Fruit fly (Drosophila melanogaster) whole organism, embryonic: ENCODE data around the gene CG42823.

Experiments used
- Awh ChIP-seq: fragments of 200-800 bp; sonication (Bioruptor generic); IDR thresholded peaks from 2 replicates; pipeline ENCODE4, ENCODE4 v1.3.6; 2022; ENCODE audit warnings: missing biosample characterization, missing genetic modification characterization
- CG10274 ChIP-seq: fragments of 200-800 bp; sonication (Bioruptor generic); optimal IDR thresholded peaks from 3 replicates; lab custom pipeline; 2017; ENCODE audit warnings: missing biosample characterization, mild to moderate bottlenecking, missing genetic modification characterization
- CG10431 ChIP-seq: fragments of 200-800 bp; sonication (Bioruptor generic); optimal IDR thresholded peaks from 3 replicates; lab custom pipeline; 2018; ENCODE audit warnings: missing biosample characterization, mild to moderate bottlenecking, missing genetic modification characterization
- CG11504 ChIP-seq: fragments of 200-800 bp; sonication (Bioruptor generic); optimal IDR thresholded peaks from 3 replicates; lab custom pipeline; 2019; ENCODE audit warnings: missing biosample characterization, mild to moderate bottlenecking, missing genetic modification characterization, moderate library complexity
- CG11696 ChIP-seq: fragments of 200-800 bp; sonication (Bioruptor generic); IDR thresholded peaks from 2 replicates; pipeline ENCODE4 v1.3.6; 2022; ENCODE audit warnings: missing biosample characterization, missing genetic modification characterization
- CG12155 ChIP-seq: fragments of 200-800 bp; sonication (Bioruptor generic); optimal IDR thresholded peaks from 3 replicates; lab custom pipeline; 2016; ENCODE audit warnings: missing biosample characterization, missing genetic modification characterization
- CG15514 ChIP-seq: fragments of 200-800 bp; sonication (Bioruptor generic); optimal IDR thresholded peaks from 3 replicates; lab custom pipeline; 2017; ENCODE audit warnings: missing biosample characterization, missing genetic modification characterization, mild to moderate bottlenecking, moderate library complexity, missing genetic modification reagents
- CG16779 ChIP-seq: fragments of 200-800 bp; sonication (Bioruptor generic); IDR thresholded peaks from 2 replicates; pipeline ENCODE4 v1.3.6; 2022; ENCODE audit warnings: missing biosample characterization, missing genetic modification characterization
- CG16813 ChIP-seq: fragments of 200-800 bp; sonication (Bioruptor generic); IDR thresholded peaks from 3 replicates; pipeline ENCODE4 v1.3.6; 2022; ENCODE audit warnings: missing biosample characterization, missing genetic modification characterization; ENCODE audit not compliant: partially characterized antibody
- CG18619 ChIP-seq: fragments of 200-800 bp; sonication (Bioruptor generic); optimal IDR thresholded peaks from 3 replicates; lab custom pipeline; 2017; ENCODE audit warnings: missing biosample characterization, mild to moderate bottlenecking, missing genetic modification characterization
- CG2129 ChIP-seq: fragments of 200-800 bp; sonication (Bioruptor generic); IDR thresholded peaks from 2 replicates; pipeline ENCODE4 v1.3.6; 2022; ENCODE audit warnings: missing biosample characterization, missing genetic modification characterization; ENCODE audit not compliant: partially characterized antibody
- CG31388 ChIP-seq: fragments of 200-800 bp; sonication (Bioruptor generic); optimal IDR thresholded peaks from 2 replicates; lab custom pipeline; 2016; ENCODE audit warnings: missing biosample characterization, missing genetic modification characterization
- CG32532 ChIP-seq: fragments of 200-800 bp; sonication (Bioruptor generic); IDR thresholded peaks from 2 replicates; pipeline ENCODE4 v1.3.6; 2022; ENCODE audit warnings: missing biosample characterization, missing genetic modification characterization
- CG4617 ChIP-seq: fragments of 200-800 bp; sonication (Bioruptor generic); optimal IDR thresholded peaks from 3 replicates; lab custom pipeline; 2016; ENCODE audit warnings: missing biosample characterization, missing genetic modification characterization, borderline replicate concordance
- CG6254 ChIP-seq: fragments of 200-800 bp; sonication (Bioruptor generic); optimal IDR thresholded peaks from 3 replicates; lab custom pipeline; 2017; ENCODE audit warnings: mild to moderate bottlenecking, missing biosample characterization, missing genetic modification reagents, missing genetic modification characterization
- CG7928 ChIP-seq: fragments of 200-800 bp; sonication (Bioruptor generic); optimal IDR thresholded peaks from 2 replicates; lab custom pipeline; 2017; ENCODE audit warnings: missing biosample characterization, mild to moderate bottlenecking, missing genetic modification characterization
- CG8290 ChIP-seq, 3 experiments: fragments of 200-800 bp; sonication (Bioruptor generic); optimal IDR thresholded peaks; 2 replicates each; lab custom pipeline; 2016 to 2019; ENCODE audit warnings: missing biosample characterization in 3 of 3, missing genetic modification characterization in 3 of 3, mild to moderate bottlenecking in 2 of 3, moderate library complexity in 1 of 3
- CG8944 ChIP-seq: fragments of 200-800 bp; sonication (Bioruptor generic); optimal IDR thresholded peaks from 3 replicates; lab custom pipeline; 2016; ENCODE audit warnings: missing biosample characterization, missing genetic modification characterization
- CG9797 ChIP-seq: fragments of 200-800 bp; sonication (Bioruptor generic); optimal IDR thresholded peaks from 3 replicates; lab custom pipeline; 2018; ENCODE audit warnings: missing biosample characterization, mild to moderate bottlenecking, missing genetic modification characterization
- D ChIP-seq, 2 experiments: fragments of 200-800 bp in 1 of 2; fragments of >200 bp in 1 of 2; sonication (Bioruptor generic) in 1 of 2; optimal IDR thresholded peaks; 2 replicates in 1 of 2; 3 replicates in 1 of 2; lab custom pipeline; 2017; ENCODE audit warnings: mild to moderate bottlenecking in 1 of 2, missing biosample characterization in 1 of 2, missing genetic modification characterization in 1 of 2, missing genetic modification reagents in 1 of 2
- D19A ChIP-seq: fragments of 200-800 bp; optimal IDR thresholded peaks from 3 replicates; lab custom pipeline; 2019; ENCODE audit warnings: missing biosample characterization, mild to moderate bottlenecking, missing genetic modification characterization, moderate library complexity
- Dad ChIP-seq: fragments of 200-800 bp; sonication (Bioruptor generic); optimal IDR thresholded peaks from 3 replicates; lab custom pipeline; 2016; ENCODE audit warnings: missing biosample characterization, missing genetic modification characterization
- E2f2 ChIP-seq: fragments of 200-800 bp; sonication (Bioruptor generic); IDR thresholded peaks from 2 replicates; pipeline ENCODE4 v1.3.6; 2022; ENCODE audit warnings: missing biosample characterization, missing genetic modification characterization
- HHEX ChIP-seq: fragments of 200-800 bp; sonication (Bioruptor generic); optimal IDR thresholded peaks from 3 replicates; lab custom pipeline; 2017; ENCODE audit warnings: missing biosample characterization, mild to moderate bottlenecking, missing genetic modification characterization, missing genetic modification reagents
- Hand ChIP-seq: fragments of 200-800 bp; sonication (Bioruptor generic); optimal IDR thresholded peaks from 2 replicates; lab custom pipeline; 2017; ENCODE audit warnings: mild to moderate bottlenecking, missing biosample characterization, missing genetic modification reagents, missing genetic modification characterization
- Lim3 ChIP-seq: fragments of 200-800 bp; sonication (Bioruptor generic); IDR thresholded peaks from 2 replicates; pipeline ENCODE4 v1.3.6; 2022; ENCODE audit warnings: missing biosample characterization, missing genetic modification characterization
- MTF-1 ChIP-seq: fragments of 200-800 bp; sonication (Bioruptor generic); optimal IDR thresholded peaks from 2 replicates; lab custom pipeline; 2018; ENCODE audit warnings: missing biosample characterization, mild to moderate bottlenecking, missing genetic modification characterization, borderline replicate concordance
- NC2α ChIP-seq: fragments of 200-800 bp; sonication (Bioruptor generic); optimal IDR thresholded peaks from 2 replicates; lab custom pipeline; 2016; ENCODE audit warnings: missing biosample characterization, missing genetic modification characterization
- Sry-β ChIP-seq: fragments of 200-800 bp; sonication (Bioruptor generic); optimal IDR thresholded peaks from 2 replicates; lab custom pipeline; 2018; ENCODE audit warnings: missing biosample characterization, mild to moderate bottlenecking, missing genetic modification characterization, moderate library complexity
- Tbp ChIP-seq: fragments of >200 bp; optimal IDR thresholded peaks from 2 replicates; lab custom pipeline; 2018; ENCODE audit warnings: missing biosample characterization, missing genetic modification characterization
- ase ChIP-seq: fragments of 200-800 bp; sonication (Bioruptor generic); IDR thresholded peaks from 3 replicates; pipeline ENCODE4 v1.3.6; 2022; ENCODE audit warnings: missing biosample characterization, missing genetic modification characterization
- bbx ChIP-seq: fragments of 200-800 bp; sonication (Bioruptor generic); IDR thresholded peaks from 2 replicates; pipeline ENCODE4 v1.3.6; 2022; ENCODE audit warnings: missing biosample characterization, missing genetic modification characterization; ENCODE audit not compliant: partially characterized antibody
- btn ChIP-seq: fragments of 200-800 bp; sonication (Bioruptor generic); optimal IDR thresholded peaks from 2 replicates; lab custom pipeline; 2016; ENCODE audit warnings: missing biosample characterization, missing genetic modification characterization
- chinmo ChIP-seq: fragments of 200-800 bp; sonication (Bioruptor generic); IDR thresholded peaks from 4 replicates; pipeline ENCODE4 v1.3.6; 2022; ENCODE audit warnings: missing biosample characterization, missing genetic modification characterization; ENCODE audit not compliant: partially characterized antibody
- ci ChIP-seq: fragments of 200-800 bp; sonication (Bioruptor generic); IDR thresholded peaks from 3 replicates; pipeline ENCODE4 v1.3.6; 2022; ENCODE audit warnings: missing biosample characterization, missing genetic modification characterization
- cwo ChIP-seq: fragments of 200-800 bp; sonication (Bioruptor generic); optimal IDR thresholded peaks from 3 replicates; lab custom pipeline; 2017; ENCODE audit warnings: missing biosample characterization, missing genetic modification characterization, mild to moderate bottlenecking, moderate library complexity, missing genetic modification reagents
- danr ChIP-seq: fragments of 200-800 bp; sonication (Bioruptor generic); IDR thresholded peaks from 2 replicates; pipeline ENCODE4 v1.3.6; 2022; ENCODE audit warnings: missing biosample characterization, missing genetic modification characterization
- disco-r ChIP-seq: fragments of 200-800 bp; sonication (Bioruptor generic); optimal IDR thresholded peaks from 2 replicates; lab custom pipeline; 2016; ENCODE audit warnings: missing biosample characterization, missing genetic modification characterization
- eve ChIP-seq, 2 experiments: fragments of >200 bp; optimal IDR thresholded peaks; 2 replicates each; lab custom pipeline; 2017; ENCODE audit warnings: missing biosample characterization in 2 of 2, missing genetic modification characterization in 2 of 2
- fd96Cb ChIP-seq: fragments of 200-800 bp; sonication (Bioruptor generic); optimal IDR thresholded peaks from 2 replicates; lab custom pipeline; 2018; ENCODE audit warnings: missing biosample characterization, mild to moderate bottlenecking, missing genetic modification characterization, moderate library complexity
- gem ChIP-seq: fragments of 200-800 bp; sonication (Bioruptor generic); optimal IDR thresholded peaks from 2 replicates; lab custom pipeline; 2019; ENCODE audit warnings: missing biosample characterization, mild to moderate bottlenecking, missing genetic modification characterization, moderate library complexity
- grn ChIP-seq: fragments of 200-800 bp; sonication (Bioruptor generic); optimal IDR thresholded peaks from 3 replicates; lab custom pipeline; 2017; ENCODE audit warnings: missing biosample characterization, missing genetic modification characterization
- gt ChIP-seq: fragments of 200-800 bp; sonication (Bioruptor generic); IDR thresholded peaks from 2 replicates; pipeline ENCODE4 v1.3.6; 2022; ENCODE audit warnings: missing biosample characterization, missing genetic modification characterization
- p53 ChIP-seq: fragments of 200-800 bp; sonication (Bioruptor generic); optimal IDR thresholded peaks from 2 replicates; lab custom pipeline; 2016; ENCODE audit warnings: missing biosample characterization, missing genetic modification characterization
- pfk ChIP-seq: fragments of 200-800 bp; sonication (Bioruptor generic); optimal IDR thresholded peaks from 2 replicates; lab custom pipeline; 2018; ENCODE audit warnings: missing biosample characterization, mild to moderate bottlenecking, missing genetic modification characterization, moderate library complexity
- sug ChIP-seq: fragments of 200-800 bp; optimal IDR thresholded peaks from 2 replicates; lab custom pipeline; 2019; ENCODE audit warnings: missing biosample characterization, mild to moderate bottlenecking, missing genetic modification characterization, moderate library complexity
- tll ChIP-seq, 2 experiments: fragments of 200-800 bp in 1 of 2; fragments of >200 bp in 1 of 2; sonication (Bioruptor generic) in 1 of 2; optimal IDR thresholded peaks; 2 replicates each; lab custom pipeline; 2017 to 2019; ENCODE audit warnings: missing biosample characterization in 2 of 2, missing genetic modification characterization in 2 of 2, mild to moderate bottlenecking in 1 of 2, moderate library complexity in 1 of 2
- tup ChIP-seq: fragments of 200-800 bp; sonication (Bioruptor generic); optimal IDR thresholded peaks from 2 replicates; lab custom pipeline; 2016; ENCODE audit warnings: missing biosample characterization, mild to moderate bottlenecking, missing genetic modification characterization, moderate library complexity
- zfh1 ChIP-seq: fragments of 200-800 bp; sonication (Bioruptor generic); IDR thresholded peaks from 3 replicates; pipeline ENCODE4 v1.3.6; 2022; ENCODE audit warnings: missing biosample characterization, missing genetic modification characterization

Gene CG42823

dm6 chr3R:17402434-17402833 is 2.5 kb downstream of the CG42823 start, which contains the start of gene Sur-8 (continued):
- TF ChIP-seq bbx (GFP tag; lab: Robert Waterston, UW) (no peak), E2f2 (peak; percentile 49; the same call in 1 of the 2 replicates), CG7928 (GFP tag; lab: Kevin White, UChicago) (no peak), disco-r (GFP tag; lab: Kevin White, UChicago) (peak; percentile 17), chinmo (GFP tag; lab: Robert Waterston, UW) (0 out of 4 replicates have a peak, but pooled peaks have one; percentile 26), danr (GFP tag; lab: Robert Waterston, UW) (no peak), CG8944 (GFP tag; lab: Kevin White, UChicago) (peak; percentile 69), sug (tag; lab: Kevin White, UChicago) (peak; percentile 53), Sry-β (GFP tag; lab: Kevin White, UChicago) (no peak), CG12155 (GFP tag; lab: Kevin White, UChicago) (peak; percentile 49), CG11504 (tag; lab: Kevin White, UChicago) (peak; percentile 70), Dad (GFP tag; lab: Kevin White, UChicago) (peak; percentile 10), CG16779 (GFP tag; lab: Robert Waterston, UW) (peak; percentile 82), gt (no peak), HHEX (peak; percentile 71), p53 (GFP tag; lab: Kevin White, UChicago) (peak; percentile 9), CG10274 (GFP tag; lab: Kevin White, UChicago) (peak; percentile 45), CG18619 (GFP tag; lab: Kevin White, UChicago) (peak; percentile 55), Lim3 (GFP tag; lab: Robert Waterston, UW) (no peak), CG6254 (GFP tag; lab: Kevin White, UChicago) (no peak), CG10431 (peak; percentile 39), D19A (tag; lab: Kevin White, UChicago) (no peak), CG2129 (GFP tag; lab: Robert Waterston, UW) (no peak), CG15514 (GFP tag; lab: Kevin White, UChicago) (peak; percentile 75), pfk (GFP tag; lab: Kevin White, UChicago) (no peak), MTF-1 (GFP tag; lab: Kevin White, UChicago) (peak; percentile 78), CG4617 (GFP tag; lab: Kevin White, UChicago) (peak; percentile 32), eve (GFP tag; optimal IDR thresholded peaks at IDR 0.05; lab: Kevin White, UChicago) (no peak), tup (GFP tag; lab: Kevin White, UChicago) (no peak), D (optimal IDR thresholded peaks at IDR 0.05; lab: Kevin White, UChicago) (no peak), D (GFP tag; optimal IDR thresholded peaks at IDR 0.05; lab: Kevin White, UChicago) (peak; percentile 45), CG16813 (GFP tag; lab: Robert Waterston, UW) (no peak), Hand (GFP tag; lab: Kevin White, UChicago) (no peak), Tbp (GFP tag; lab: Kevin White, UChicago) (no peak), CG8290 (GFP tag; optimal IDR thresholded peaks at IDR 0.05; lab: Kevin White, UChicago) (peak; percentile 30), CG8290 (tag; optimal IDR thresholded peaks at IDR 0.05; lab: Kevin White, UChicago) (peak in 1 of 2 experiments; percentile 90), CG31388 (no peak), tll (GFP tag; optimal IDR thresholded peaks at IDR 0.05; lab: Kevin White, UChicago) (no peak), fd96Cb (peak; percentile 1), CG11696 (GFP tag; lab: Robert Waterston, UW) (peak; percentile 44; the same call in 1 of the 2 replicates), grn (GFP tag; lab: Kevin White, UChicago) (peak; percentile 8), NC2α (peak; percentile 42), cwo (GFP tag; lab: Kevin White, UChicago) (no peak), ci (GFP tag; lab: Robert Waterston, UW) (peak; percentile 86), CG9797 (GFP tag; lab: Kevin White, UChicago) (no peak), CG32532 (GFP tag; lab: Robert Waterston, UW) (peak; percentile 95), ase (GFP tag; lab: Robert Waterston, UW) (peak; percentile 61; the same call in 2 of the 3 replicates), Awh (GFP tag; lab: Robert Waterston, UW) (no peak), zfh1 (peak; percentile 86), gem (tag; lab: Kevin White, UChicago) (peak; percentile 56), btn (no peak)
